Worm (Caenorhabditis elegans) whole organism, mixed stage, embryonic: Measurements from ENCODE around the gene F11D5.1.
A peak's percentile ranks its signal among the peaks of the same experiment; 100 is the strongest.

Experiments
- ces-1 ChIP-seq: fragments of 150-350 bp; optimal IDR thresholded peaks from 2 replicates; lab custom pipeline; 2014; ENCODE audit warnings: missing biosample characterization, missing genetic modification reagents, missing genetic modification characterization
- cnd-1 ChIP-seq: fragments of 200-800 bp; sonication (Bioruptor generic); optimal IDR thresholded peaks from 2 replicates; lab custom pipeline; 2018; ENCODE audit warnings: mild to moderate bottlenecking, missing genetic modification characterization, missing compliant biosample characterization
- drap-1 ChIP-seq: fragments of 200-800 bp; sonication (Bioruptor generic); optimal IDR thresholded peaks from 3 replicates; lab custom pipeline; 2018; ENCODE audit warnings: mild to moderate bottlenecking, missing genetic modification characterization, missing compliant biosample characterization
- mab-5 ChIP-seq: fragments of 150-350 bp; optimal IDR thresholded peaks from 2 replicates; lab custom pipeline; 2014; ENCODE audit warnings: missing biosample characterization, missing genetic modification characterization
- nhr-28 ChIP-seq: fragments of 150-350 bp; optimal IDR thresholded peaks from 2 replicates; lab custom pipeline; 2014; ENCODE audit warnings: missing biosample characterization, missing genetic modification characterization
- nhr-76 ChIP-seq: sonication (generic microtip); optimal IDR thresholded peaks from 2 replicates; lab custom pipeline; 2017; ENCODE audit warnings: missing biosample characterization, missing genetic modification characterization
- pha-4 ChIP-seq: fragments of 150-350 bp; optimal IDR thresholded peaks from 2 replicates; lab custom pipeline; 2018; ENCODE audit warnings: missing biosample characterization, missing genetic modification reagents, missing genetic modification characterization
- unc-39 ChIP-seq: fragments of 150-350 bp; optimal IDR thresholded peaks from 2 replicates; lab custom pipeline; 2014; ENCODE audit warnings: missing biosample characterization, missing genetic modification characterization
- unc-62 ChIP-seq: fragments of 150-350 bp; optimal IDR thresholded peaks from 2 replicates; lab custom pipeline; 2014; ENCODE audit warnings: missing biosample characterization, missing genetic modification reagents, missing genetic modification characterization
- ztf-11 ChIP-seq: fragments of 150-350 bp; optimal IDR thresholded peaks from 2 replicates; lab custom pipeline; 2014; ENCODE audit warnings: missing biosample characterization, missing genetic modification characterization

- no peak for TF ChIP-seq ztf-11 (tag; lab: Kevin White, UChicago)
- no peak for TF ChIP-seq nhr-76 (tag; lab: Kevin White, UChicago)
- no peak for TF ChIP-seq unc-62 (GFP tag; lab: Kevin White, UChicago)
- TF ChIP-seq nhr-28: no peak
- TF ChIP-seq unc-39 (tag; lab: Kevin White, UChicago): no peak
- TF ChIP-seq ces-1 (GFP tag; lab: Kevin White, UChicago): peak; percentile 18
- no peak for TF ChIP-seq pha-4 (tag; lab: Kevin White, UChicago)
- TF ChIP-seq mab-5 (tag; lab: Kevin White, UChicago): no peak
- no peak for TF ChIP-seq cnd-1
- TF ChIP-seq drap-1 (GFP tag; lab: Kevin White, UChicago): no peak
These were observed 41.7 kb downstream of the F11D5.1 start, which contains the start of gene clc-3 for ce11 chrX:3374642-3375041.
